Fruit fly (Drosophila melanogaster) whole organism, embryonic: Measurements from ENCODE around the gene CG11768.
A peak's percentile ranks its signal among the peaks of the same experiment; 100 is the strongest.

Source experiments
- Abd-B ChIP-seq: fragments of 200-800 bp; sonication (Bioruptor generic); optimal IDR thresholded peaks from 2 replicates; lab custom pipeline; 2018; ENCODE audit warnings: missing biosample characterization, mild to moderate bottlenecking, missing genetic modification characterization, moderate library complexity
- Adf1 ChIP-seq: fragments of 200-800 bp; sonication (Bioruptor generic); IDR thresholded peaks from 2 replicates; pipeline ENCODE4 v1.3.6; 2022; ENCODE audit warnings: missing biosample characterization, missing genetic modification characterization
- Bteb2 ChIP-seq: fragments of 200-800 bp; sonication (Bioruptor generic); optimal IDR thresholded peaks from 2 replicates; lab custom pipeline; 2016; ENCODE audit warnings: missing biosample characterization, missing genetic modification characterization
- CG14710 ChIP-seq: fragments of 200-800 bp; sonication (Bioruptor generic); optimal IDR thresholded peaks from 3 replicates; lab custom pipeline; 2019; ENCODE audit warnings: missing biosample characterization, mild to moderate bottlenecking, missing genetic modification characterization, moderate library complexity
- CG15073 ChIP-seq: fragments of 200-800 bp; sonication (Bioruptor generic); optimal IDR thresholded peaks from 2 replicates; lab custom pipeline; 2016; ENCODE audit warnings: missing biosample characterization, missing genetic modification characterization
- CG17328 ChIP-seq: fragments of 200-800 bp; sonication (Bioruptor generic); IDR thresholded peaks from 2 replicates; pipeline ENCODE4 v1.3.6; 2022; ENCODE audit warnings: missing biosample characterization, missing genetic modification characterization
- CG17568 ChIP-seq: fragments of 200-800 bp; sonication (Bioruptor generic); optimal IDR thresholded peaks from 2 replicates; lab custom pipeline; 2018; ENCODE audit warnings: missing biosample characterization, mild to moderate bottlenecking, missing genetic modification characterization, moderate library complexity
- CG17829 ChIP-seq: fragments of 200-800 bp; optimal IDR thresholded peaks from 2 replicates; lab custom pipeline; 2019; ENCODE audit warnings: missing biosample characterization, mild to moderate bottlenecking, missing genetic modification characterization, moderate library complexity
- CG18764 ChIP-seq: fragments of 200-800 bp; sonication (Bioruptor generic); optimal IDR thresholded peaks from 3 replicates; lab custom pipeline; 2016; ENCODE audit warnings: missing biosample characterization, missing genetic modification characterization
- CG30020 ChIP-seq: fragments of 200-800 bp; optimal IDR thresholded peaks from 2 replicates; lab custom pipeline; 2019; ENCODE audit warnings: missing biosample characterization, mild to moderate bottlenecking, missing genetic modification characterization, moderate library complexity
- CG33557 ChIP-seq: fragments of 200-800 bp; sonication (Bioruptor generic); optimal IDR thresholded peaks from 2 replicates; lab custom pipeline; 2019; ENCODE audit warnings: missing biosample characterization, mild to moderate bottlenecking, missing genetic modification characterization, moderate library complexity
- CG3995 ChIP-seq: fragments of 200-800 bp; sonication (Bioruptor generic); optimal IDR thresholded peaks from 3 replicates; lab custom pipeline; 2016; ENCODE audit warnings: missing biosample characterization, missing genetic modification characterization
- CG4820 ChIP-seq: fragments of 200-800 bp; sonication (Bioruptor generic); optimal IDR thresholded peaks from 3 replicates; lab custom pipeline; 2016; ENCODE audit warnings: missing biosample characterization, missing genetic modification characterization
- CG6689 ChIP-seq: fragments of 200-800 bp; sonication (Bioruptor generic); IDR thresholded peaks from 2 replicates; pipeline ENCODE4 v1.3.6; 2022; ENCODE audit warnings: missing biosample characterization, missing genetic modification characterization
- CG7271 ChIP-seq: fragments of 200-800 bp; sonication (Bioruptor generic); optimal IDR thresholded peaks from 2 replicates; lab custom pipeline; 2018; ENCODE audit warnings: missing biosample characterization, mild to moderate bottlenecking, missing genetic modification characterization, moderate library complexity
- CG7786 ChIP-seq: fragments of 200-800 bp; sonication (Bioruptor generic); optimal IDR thresholded peaks from 2 replicates; lab custom pipeline; 2016; ENCODE audit warnings: missing biosample characterization, missing genetic modification characterization
- Chrac-16 ChIP-seq: fragments of 200-800 bp; sonication (Bioruptor generic); optimal IDR thresholded peaks from 3 replicates; lab custom pipeline; 2016; ENCODE audit warnings: missing biosample characterization, missing genetic modification characterization
- D19B ChIP-seq: fragments of 200-800 bp; sonication (Bioruptor generic); optimal IDR thresholded peaks from 2 replicates; lab custom pipeline; 2017; ENCODE audit warnings: missing biosample characterization, mild to moderate bottlenecking, missing genetic modification characterization
- Drgx ChIP-seq: fragments of 200-800 bp; sonication (Bioruptor generic); IDR thresholded peaks from 2 replicates; pipeline ENCODE4 v1.3.6; 2022; ENCODE audit warnings: missing biosample characterization, missing genetic modification characterization
- H15 ChIP-seq: fragments of 200-800 bp; sonication (Bioruptor generic); IDR thresholded peaks from 3 replicates; pipeline ENCODE4 v1.3.6; 2022; ENCODE audit warnings: missing biosample characterization, missing genetic modification characterization
- Hey ChIP-seq: fragments of 200-800 bp; sonication (Bioruptor generic); optimal IDR thresholded peaks from 3 replicates; lab custom pipeline; 2018; ENCODE audit warnings: missing biosample characterization, mild to moderate bottlenecking, missing genetic modification characterization
- Max ChIP-seq: fragments of 200-800 bp; sonication (Bioruptor generic); optimal IDR thresholded peaks from 2 replicates; lab custom pipeline; 2016; ENCODE audit warnings: missing biosample characterization, mild to moderate bottlenecking, missing genetic modification characterization
- Mrtf ChIP-seq: fragments of 200-800 bp; sonication (Bioruptor generic); IDR thresholded peaks from 3 replicates; pipeline ENCODE4 v1.3.6; 2022; ENCODE audit warnings: missing biosample characterization, missing genetic modification characterization
- NC2β ChIP-seq: fragments of 200-800 bp; sonication (Bioruptor generic); optimal IDR thresholded peaks from 2 replicates; lab custom pipeline; 2016; ENCODE audit warnings: missing biosample characterization, missing genetic modification characterization
- NK7.1 ChIP-seq: fragments of 200-800 bp; sonication (Bioruptor generic); optimal IDR thresholded peaks from 3 replicates; lab custom pipeline; 2016; ENCODE audit warnings: missing biosample characterization, missing genetic modification characterization
- NfI ChIP-seq: fragments of 200-800 bp; sonication (Bioruptor generic); optimal IDR thresholded peaks from 3 replicates; lab custom pipeline; 2018; ENCODE audit warnings: missing biosample characterization, mild to moderate bottlenecking, missing genetic modification characterization, moderate library complexity
- TFAM ChIP-seq: fragments of 200-800 bp; sonication (Bioruptor generic); optimal IDR thresholded peaks from 2 replicates; lab custom pipeline; 2017; ENCODE audit warnings: missing biosample characterization, missing genetic modification characterization, inconsistent platforms
- ara ChIP-seq: fragments of 200-800 bp; sonication (Bioruptor generic); IDR thresholded peaks from 2 replicates; pipeline ENCODE4 v1.3.6; 2022; ENCODE audit warnings: missing biosample characterization, missing genetic modification characterization
- az2 ChIP-seq: fragments of 200-800 bp; sonication (Bioruptor generic); optimal IDR thresholded peaks from 3 replicates; lab custom pipeline; 2016; ENCODE audit warnings: missing biosample characterization, missing genetic modification characterization
- br ChIP-seq: fragments of >200 bp; optimal IDR thresholded peaks from 2 replicates; lab custom pipeline; 2017
- cas ChIP-seq: fragments of 200-800 bp; sonication (Bioruptor generic); IDR thresholded peaks from 2 replicates; pipeline ENCODE4 v1.3.6; 2022; ENCODE audit warnings: missing biosample characterization, missing genetic modification characterization
- cato ChIP-seq: fragments of 200-800 bp; sonication (Bioruptor generic); optimal IDR thresholded peaks from 2 replicates; lab custom pipeline; 2016; ENCODE audit warnings: missing biosample characterization, missing genetic modification characterization, borderline replicate concordance
- ci ChIP-seq: fragments of 200-800 bp; sonication (Bioruptor generic); IDR thresholded peaks from 3 replicates; pipeline ENCODE4 v1.3.6; 2022; ENCODE audit warnings: missing biosample characterization, missing genetic modification characterization
- da ChIP-seq: fragments of 200-800 bp; sonication (Bioruptor generic); optimal IDR thresholded peaks from 2 replicates; lab custom pipeline; 2016; ENCODE audit warnings: missing biosample characterization, missing genetic modification characterization
- esg ChIP-seq: fragments of 200-800 bp; sonication (Bioruptor generic); conservative IDR thresholded peaks from 2 replicates; pipeline ENCODE4 v1.3.6; 2022; ENCODE audit warnings: missing biosample characterization, missing genetic modification characterization
- grau ChIP-seq: fragments of 200-800 bp; optimal IDR thresholded peaks from 3 replicates; lab custom pipeline; 2019; ENCODE audit warnings: missing biosample characterization, mild to moderate bottlenecking, missing genetic modification characterization, moderate library complexity
- gsb-n ChIP-seq: fragments of 200-800 bp; sonication (Bioruptor generic); optimal IDR thresholded peaks from 3 replicates; lab custom pipeline; 2018; ENCODE audit warnings: missing biosample characterization, mild to moderate bottlenecking, missing genetic modification characterization
- insv ChIP-seq, 2 experiments: fragments of 200-800 bp; sonication (Bioruptor generic); optimal IDR thresholded peaks; 3 replicates each; lab custom pipeline; 2016 to 2018; ENCODE audit warnings: missing biosample characterization in 2 of 2, missing genetic modification characterization in 2 of 2
- jing ChIP-seq: fragments of 200-800 bp; sonication (Bioruptor generic); optimal IDR thresholded peaks from 2 replicates; lab custom pipeline; 2018; ENCODE audit warnings: missing biosample characterization, mild to moderate bottlenecking, missing genetic modification characterization
- lilli ChIP-seq: fragments of 200-800 bp; sonication (Bioruptor generic); optimal IDR thresholded peaks from 3 replicates; lab custom pipeline; 2016; ENCODE audit warnings: missing biosample characterization, missing genetic modification characterization
- lola ChIP-seq, 3 experiments: fragments of >200 bp in 2 of 3; fragments of 200-800 bp in 1 of 3; sonication (Bioruptor generic) in 1 of 3; optimal IDR thresholded peaks; 2 replicates each; lab custom pipeline; 2017 to 2019; ENCODE audit warnings: missing biosample characterization in 3 of 3, missing genetic modification characterization in 3 of 3, mild to moderate bottlenecking in 1 of 3, moderate library complexity in 1 of 3
- mirr ChIP-seq: fragments of 200-800 bp; sonication (Bioruptor generic); optimal IDR thresholded peaks from 3 replicates; lab custom pipeline; 2018; ENCODE audit warnings: missing biosample characterization, mild to moderate bottlenecking, missing genetic modification characterization
- nerfin-2 ChIP-seq: fragments of 200-800 bp; sonication (Bioruptor generic); IDR thresholded peaks from 2 replicates; pipeline ENCODE4 v1.3.6; 2022; ENCODE audit warnings: missing biosample characterization, missing genetic modification characterization; ENCODE audit not compliant: partially characterized antibody
- pnt ChIP-seq: fragments of 200-800 bp; sonication (Bioruptor generic); optimal IDR thresholded peaks from 3 replicates; lab custom pipeline; 2016; ENCODE audit warnings: missing biosample characterization, missing genetic modification characterization
- ranshi ChIP-seq: fragments of 200-800 bp; sonication (Bioruptor generic); IDR thresholded peaks from 2 replicates; pipeline ENCODE4 v1.3.6; 2022; ENCODE audit warnings: missing biosample characterization, missing genetic modification characterization
- seq ChIP-seq: fragments of 200-800 bp; sonication (Bioruptor generic); IDR thresholded peaks from 2 replicates; pipeline ENCODE4 v1.3.6; 2022; ENCODE audit warnings: missing biosample characterization, missing genetic modification characterization
- sima ChIP-seq: fragments of 200-800 bp; sonication (Bioruptor generic); optimal IDR thresholded peaks from 2 replicates; lab custom pipeline; 2016; ENCODE audit warnings: missing biosample characterization, missing genetic modification characterization
- slp2 ChIP-seq: fragments of 200-800 bp; sonication (Bioruptor generic); optimal IDR thresholded peaks from 2 replicates; lab custom pipeline; 2016; ENCODE audit warnings: missing biosample characterization, missing genetic modification characterization
- sna ChIP-seq: fragments of 200-800 bp; sonication (Bioruptor generic); IDR thresholded peaks from 2 replicates; pipeline ENCODE4 v1.3.6; 2022; ENCODE audit warnings: missing biosample characterization, missing genetic modification characterization; ENCODE audit not compliant: partially characterized antibody
- tio ChIP-seq: fragments of 200-800 bp; sonication (Bioruptor generic); optimal IDR thresholded peaks from 2 replicates; lab custom pipeline; 2017; ENCODE audit warnings: missing biosample characterization, missing genetic modification characterization, inconsistent platforms
- unc-4 ChIP-seq: fragments of 200-800 bp; sonication (Bioruptor generic); IDR thresholded peaks from 2 replicates; pipeline ENCODE4 v1.3.6; 2022; ENCODE audit warnings: missing biosample characterization, missing genetic modification characterization; ENCODE audit not compliant: partially characterized antibody

The CG11768 gene

dm6 chr3R:8788722-8789400 is 20.9 kb upstream of the CG11768 start (continued):
- TF ChIP-seq TFAM (GFP tag; lab: Kevin White, UChicago) (no peak), CG17829 (peak; percentile 62), CG4820 (GFP tag; lab: Kevin White, UChicago) (peak; percentile 31), ci (GFP tag; lab: Robert Waterston, UW) (peak; percentile 82), unc-4 (GFP tag; lab: Robert Waterston, UW) (no peak), ara (GFP tag; lab: Robert Waterston, UW) (peak; percentile 82), sna (no peak), cas (no peak), Abd-B (GFP tag; lab: Kevin White, UChicago) (no peak), lola (GFP tag; optimal IDR thresholded peaks at IDR 0.05; lab: Kevin White, UChicago) (peak in 1 of 3 experiments; percentile 7), br (no peak), CG7271 (tag; lab: Kevin White, UChicago) (no peak), insv (GFP tag; optimal IDR thresholded peaks at IDR 0.05; lab: Kevin White, UChicago) (no peak), Mrtf (GFP tag; lab: Robert Waterston, UW) (peak; percentile 62; the same call in 1 of the 3 replicates), az2 (GFP tag; lab: Kevin White, UChicago) (peak; percentile 30), gsb-n (tag; lab: Kevin White, UChicago) (peak; percentile 2), Drgx (GFP tag; lab: Robert Waterston, UW) (peak; percentile 91), CG30020 (tag; lab: Kevin White, UChicago) (no peak), grau (tag; lab: Kevin White, UChicago) (peak; percentile 42), NK7.1 (no peak), CG14710 (peak; percentile 14), pnt (no peak), CG15073 (GFP tag; lab: Kevin White, UChicago) (no peak), jing (peak; percentile 35), da (GFP tag; lab: Kevin White, UChicago) (no peak), ranshi (GFP tag; lab: Robert Waterston, UW) (peak; percentile 57), NC2β (GFP tag; lab: Kevin White, UChicago) (no peak), tio (GFP tag; lab: Kevin White, UChicago) (peak; percentile 30), CG3995 (GFP tag; lab: Kevin White, UChicago) (no peak), Hey (tag; lab: Kevin White, UChicago) (no peak), seq (GFP tag; lab: Robert Waterston, UW) (peak; percentile 44), cato (GFP tag; lab: Kevin White, UChicago) (no peak), CG17328 (GFP tag; lab: Robert Waterston, UW) (peak; percentile 67), Adf1 (no peak), mirr (no peak), lilli (no peak), nerfin-2 (GFP tag; lab: Robert Waterston, UW) (no peak), Max (no peak), CG17568 (GFP tag; lab: Kevin White, UChicago) (no peak), CG6689 (GFP tag; lab: Robert Waterston, UW) (peak; percentile 75), CG7786 (GFP tag; lab: Kevin White, UChicago) (no peak), CG33557 (no peak), CG18764 (GFP tag; lab: Kevin White, UChicago) (no peak), Bteb2 (GFP tag; lab: Kevin White, UChicago) (no peak), slp2 (GFP tag; lab: Kevin White, UChicago) (peak; percentile 5), sima (GFP tag; lab: Kevin White, UChicago) (no peak), H15 (peak; percentile 59; the same call in 1 of the 3 replicates), esg (GFP tag; lab: Robert Waterston, UW) (peak; percentile 49), NfI (peak; percentile 50), D19B (GFP tag; lab: Kevin White, UChicago) (no peak), Chrac-16 (no peak)
